Worm (Caenorhabditis elegans) whole organism, early embryonic: Measurements from ENCODE around the gene irld-51.

Source experiments
- B0310.2 ChIP-seq: sonication (generic microtip); optimal IDR thresholded peaks from 2 replicates; lab custom pipeline; 2016; ENCODE audit warnings: mild to moderate bottlenecking, missing genetic modification characterization, missing compliant biosample characterization
- F13C5.2 ChIP-seq: sonication (generic microtip); optimal IDR thresholded peaks from 2 replicates; lab custom pipeline; 2017; ENCODE audit warnings: mild to moderate bottlenecking, missing genetic modification characterization, inconsistent platforms, missing compliant biosample characterization
- aly-1 ChIP-seq: sonication (generic microtip); optimal IDR thresholded peaks from 2 replicates; lab custom pipeline; 2016; ENCODE audit warnings: missing genetic modification characterization, missing compliant biosample characterization
- ama-1 ChIP-seq: fragments of 150-350 bp; optimal IDR thresholded peaks from 2 replicates; lab custom pipeline; 2014
- ceh-13 ChIP-seq: fragments of 200-800 bp; sonication (Bioruptor generic); optimal IDR thresholded peaks from 2 replicates; lab custom pipeline; 2018; ENCODE audit warnings: mild to moderate bottlenecking, missing genetic modification characterization, missing compliant biosample characterization
- ceh-36 ChIP-seq: sonication (generic microtip); optimal IDR thresholded peaks from 2 replicates; lab custom pipeline; 2016; ENCODE audit warnings: missing genetic modification characterization, inconsistent platforms, missing compliant biosample characterization
- ets-7 ChIP-seq: sonication (generic microtip); optimal IDR thresholded peaks from 2 replicates; lab custom pipeline; 2016; ENCODE audit warnings: missing genotype, missing genetic modification characterization, missing compliant biosample characterization
- flt-1 ChIP-seq: fragments of 200-800 bp; sonication (Bioruptor generic); IDR thresholded peaks from 2 replicates; pipeline ENCODE4 v1.3.6; 2022; ENCODE audit warnings: missing genetic modification characterization, missing compliant biosample characterization
- hmbx-1 ChIP-seq: sonication (generic microtip); optimal IDR thresholded peaks from 2 replicates; lab custom pipeline; 2016; ENCODE audit warnings: mild to moderate bottlenecking, missing genetic modification characterization, missing compliant biosample characterization
- hmg-4 ChIP-seq: fragments of 200-800 bp; sonication (Bioruptor generic); optimal IDR thresholded peaks from 2 replicates; lab custom pipeline; 2018; ENCODE audit warnings: mild to moderate bottlenecking, missing genetic modification characterization, missing compliant biosample characterization
- hnd-1 ChIP-seq: sonication (generic microtip); optimal IDR thresholded peaks from 2 replicates; lab custom pipeline; 2016; ENCODE audit warnings: missing genetic modification characterization, missing compliant biosample characterization
- pes-1 ChIP-seq: fragments of 200-800 bp; sonication (Bioruptor generic); IDR thresholded peaks from 2 replicates; pipeline ENCODE4 v1.3.6; 2022; ENCODE audit warnings: missing genetic modification reagents, missing genetic modification characterization, missing compliant biosample characterization
- scrt-1 ChIP-seq: fragments of 200-800 bp; sonication (Bioruptor generic); IDR thresholded peaks from 2 replicates; pipeline ENCODE4 v1.3.6; 2022; ENCODE audit warnings: missing genetic modification characterization, missing compliant biosample characterization
- sea-1 ChIP-seq: fragments of 200-800 bp; sonication (Bioruptor generic); conservative IDR thresholded peaks from 2 replicates; pipeline ENCODE4 v1.3.6; 2022; ENCODE audit warnings: missing genetic modification characterization, missing compliant biosample characterization
- tbx-11 ChIP-seq: fragments of 200-800 bp; sonication (Bioruptor generic); IDR thresholded peaks from 2 replicates; pipeline ENCODE4 v1.3.6; 2022; ENCODE audit warnings: missing genetic modification characterization, missing compliant biosample characterization
- tbx-37 ChIP-seq: fragments of 200-800 bp; sonication (Bioruptor generic); conservative IDR thresholded peaks from 2 replicates; pipeline ENCODE4 v1.3.6; 2022; ENCODE audit warnings: missing genetic modification reagents, missing genetic modification characterization, missing compliant biosample characterization
- tra-4 ChIP-seq: sonication (generic microtip); optimal IDR thresholded peaks from 2 replicates; lab custom pipeline; 2017; ENCODE audit warnings: missing genetic modification characterization, missing compliant biosample characterization

Gene irld-51

ce11 chrII:2962531-2963164, 10.1 kb upstream of the irld-51 start:
- TF ChIP-seq ceh-13 (GFP tag; lab: Kevin White, UChicago) (no peak), B0310.2 (tag; lab: Kevin White, UChicago) (no peak), flt-1 (GFP tag; lab: Robert Waterston, UW) (no peak), aly-1 (no peak), sea-1 (no peak), hnd-1 (tag; lab: Kevin White, UChicago) (no peak), tbx-11 (GFP tag; lab: Robert Waterston, UW) (no peak), ama-1 (lab: Kevin White, UChicago) (no peak), tbx-37 (GFP tag; lab: Robert Waterston, UW) (no peak), tra-4 (tag; lab: Kevin White, UChicago) (no peak)

ce11 chrII:2958308-2958707, 5.8 kb upstream of the irld-51 start, which contains the start of gene srw-60:
TSS of gene srw-60 (plus strand) at chrII:2958608.
- TF ChIP-seq B0310.2 (tag; lab: Kevin White, UChicago) (no peak), F13C5.2 (tag; lab: Kevin White, UChicago) (no peak)

- TF ChIP-seq ets-7 (tag; lab: Kevin White, UChicago) (no peak), tbx-11 (GFP tag; lab: Robert Waterston, UW) (no peak), ceh-36 (no peak), ama-1 (lab: Kevin White, UChicago) (no peak), flt-1 (GFP tag; lab: Robert Waterston, UW) (no peak), hmg-4 (GFP tag; lab: Kevin White, UChicago) (no peak), hmbx-1 (no peak), aly-1 (no peak), scrt-1 (GFP tag; lab: Robert Waterston, UW) (no peak), hnd-1 (tag; lab: Kevin White, UChicago) (no peak), B0310.2 (tag; lab: Kevin White, UChicago) (no peak), ceh-13 (GFP tag; lab: Kevin White, UChicago) (no peak), tra-4 (tag; lab: Kevin White, UChicago) (no peak), pes-1 (no peak), tbx-37 (GFP tag; lab: Robert Waterston, UW) (no peak), F13C5.2 (tag; lab: Kevin White, UChicago) (no peak), sea-1 (no peak)
Measured at ce11 chrII:2955656-2956115, 3.2 kb upstream of the irld-51 start, which contains the start of gene irld-48. TSS of gene irld-48 (plus strand) at chrII:2956065.

ce11 chrII:2948614-2949013, 3.9 kb downstream of the irld-51 start:
- TF ChIP-seq ceh-13 (GFP tag; lab: Kevin White, UChicago) (no peak), aly-1 (no peak), B0310.2 (tag; lab: Kevin White, UChicago) (no peak), ets-7 (tag; lab: Kevin White, UChicago) (no peak)

ce11 chrII:2946438-2946837, 6.1 kb downstream of the irld-51 start, which contains the start of gene srw-79:
TSS of gene srw-79 (plus strand) at chrII:2946738.
- no peak for TF ChIP-seq scrt-1 (GFP tag; lab: Robert Waterston, UW)
- no peak for TF ChIP-seq pes-1
- no peak for TF ChIP-seq hmbx-1
- no peak for TF ChIP-seq tra-4 (tag; lab: Kevin White, UChicago)
- no peak for TF ChIP-seq tbx-37 (GFP tag; lab: Robert Waterston, UW)
- TF ChIP-seq ceh-13 (GFP tag; lab: Kevin White, UChicago) = no peak
- no peak for TF ChIP-seq aly-1
- TF ChIP-seq ceh-36 = no peak
- no peak for TF ChIP-seq ama-1 (lab: Kevin White, UChicago)

ce11 chrII:2943966-2944365, 8.6 kb downstream of the irld-51 start, which contains the start of the genes irld-50 and irld-49:
TSS of gene irld-50 (minus strand) at chrII:2944066.
TSS of gene irld-49 (plus strand) at chrII:2944176.
- TF ChIP-seq aly-1 = no peak
- no peak for TF ChIP-seq tbx-11 (GFP tag; lab: Robert Waterston, UW)
- TF ChIP-seq tbx-37 (GFP tag; lab: Robert Waterston, UW) = no peak
- TF ChIP-seq pes-1 = no peak
- no peak for TF ChIP-seq scrt-1 (GFP tag; lab: Robert Waterston, UW)
- no peak for TF ChIP-seq F13C5.2 (tag; lab: Kevin White, UChicago)
- TF ChIP-seq ceh-36 = no peak
- TF ChIP-seq hnd-1 (tag; lab: Kevin White, UChicago) = no peak
- TF ChIP-seq sea-1 = no peak
- no peak for TF ChIP-seq flt-1 (GFP tag; lab: Robert Waterston, UW)
- no peak for TF ChIP-seq ama-1 (lab: Kevin White, UChicago)
- no peak for TF ChIP-seq ceh-13 (GFP tag; lab: Kevin White, UChicago)
- TF ChIP-seq ets-7 (tag; lab: Kevin White, UChicago) = no peak

- no peak for TF ChIP-seq B0310.2 (tag; lab: Kevin White, UChicago)
- TF ChIP-seq F13C5.2 (tag; lab: Kevin White, UChicago) = no peak
- no peak for TF ChIP-seq tbx-37 (GFP tag; lab: Robert Waterston, UW)
- no peak for TF ChIP-seq ceh-36
- TF ChIP-seq flt-1 (GFP tag; lab: Robert Waterston, UW) = no peak
- no peak for TF ChIP-seq tra-4 (tag; lab: Kevin White, UChicago)
- no peak for TF ChIP-seq ets-7 (tag; lab: Kevin White, UChicago)
- TF ChIP-seq pes-1 = no peak
- no peak for TF ChIP-seq ceh-13 (GFP tag; lab: Kevin White, UChicago)
- no peak for TF ChIP-seq tbx-11 (GFP tag; lab: Robert Waterston, UW)
- no peak for TF ChIP-seq ama-1 (lab: Kevin White, UChicago)
- TF ChIP-seq scrt-1 (GFP tag; lab: Robert Waterston, UW) = no peak
Measured at ce11 chrII:2940747-2941146, 11.8 kb downstream of the irld-51 start, which contains the start of gene irld-66. TSS of gene irld-66 (minus strand) at chrII:2940847.
